Worm (Caenorhabditis elegans): ENCODE results near the gene mpst-4.

DNA sequence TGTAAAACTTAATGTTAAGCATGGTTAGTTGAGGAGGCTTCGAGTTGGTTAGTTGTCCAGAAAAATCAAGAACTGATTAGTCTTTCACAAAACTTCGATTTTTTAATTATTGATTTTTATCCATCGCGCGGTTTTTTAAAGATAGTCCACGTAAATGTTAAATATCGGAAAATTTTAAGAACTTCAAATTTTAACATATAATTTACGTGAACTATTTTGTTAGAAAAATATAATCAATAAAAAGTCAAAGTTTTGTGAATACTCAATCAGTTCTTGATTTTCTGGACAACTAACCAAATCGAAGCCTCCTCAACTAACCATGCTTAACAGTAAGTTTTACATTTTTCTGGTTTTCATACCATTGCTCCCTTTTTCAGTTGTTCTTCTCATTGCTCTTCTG lies 28.5 kb downstream of the mpst-4 start, which contains the start of the genes C33F10.11 and C33F10.1:
- TF ChIP-seq pax-1 (tag; optimal IDR thresholded peaks at IDR 0.05) (no peak), unc-55 (GFP tag; optimal IDR thresholded peaks at IDR 0.05) (no peak), C08G9.2 (tag; optimal IDR thresholded peaks at IDR 0.05) (no peak), rnt-1 (tag; optimal IDR thresholded peaks at IDR 0.05) (no peak), lim-6 (tag; optimal IDR thresholded peaks at IDR 0.05) (no peak)
